Worm (Caenorhabditis elegans) whole organism, L4/young adult: ENCODE results near the gene col-74.

ENCODE experiments used
- W03F9.2 ChIP-seq: fragments of 150-350 bp; optimal IDR thresholded peaks from 2 replicates; lab custom pipeline; 2014; ENCODE audit warnings: missing biosample characterization, missing genetic modification characterization
- dao-5 ChIP-seq: sonication (generic microtip); optimal IDR thresholded peaks from 2 replicates; lab custom pipeline; 2016; ENCODE audit warnings: missing genotype, missing genetic modification characterization, moderate library complexity, missing compliant biosample characterization
- him-1 ChIP-seq: sonication (generic microtip); optimal IDR thresholded peaks from 2 replicates; lab custom pipeline; 2016; ENCODE audit warnings: missing genotype, missing genetic modification reagents, missing genetic modification characterization, missing compliant biosample characterization

ce11 chrII:5845441-5845840, 15.3 kb downstream of the col-74 start, which contains the start of the genes ZK1248.17 and H41C03.3:
- TF ChIP-seq him-1 (tag; lab: Kevin White, UChicago) = no peak
- TF ChIP-seq dao-5 (tag; lab: Kevin White, UChicago) = no peak
- TF ChIP-seq W03F9.2 = no peak
